Worm (Caenorhabditis elegans) whole organism, early embryonic: ENCODE data around the gene sre-13.

Source experiments
- B0310.2 ChIP-seq: sonication (generic microtip); optimal IDR thresholded peaks from 2 replicates; lab custom pipeline; 2016; ENCODE audit warnings: mild to moderate bottlenecking, missing genetic modification characterization, missing compliant biosample characterization
- F13C5.2 ChIP-seq: sonication (generic microtip); optimal IDR thresholded peaks from 2 replicates; lab custom pipeline; 2017; ENCODE audit warnings: mild to moderate bottlenecking, missing genetic modification characterization, inconsistent platforms, missing compliant biosample characterization
- aly-1 ChIP-seq: sonication (generic microtip); optimal IDR thresholded peaks from 2 replicates; lab custom pipeline; 2016; ENCODE audit warnings: missing genetic modification characterization, missing compliant biosample characterization
- ama-1 ChIP-seq: fragments of 150-350 bp; optimal IDR thresholded peaks from 2 replicates; lab custom pipeline; 2014
- ceh-13 ChIP-seq: fragments of 200-800 bp; sonication (Bioruptor generic); optimal IDR thresholded peaks from 2 replicates; lab custom pipeline; 2018; ENCODE audit warnings: mild to moderate bottlenecking, missing genetic modification characterization, missing compliant biosample characterization
- ceh-36 ChIP-seq: sonication (generic microtip); optimal IDR thresholded peaks from 2 replicates; lab custom pipeline; 2016; ENCODE audit warnings: missing genetic modification characterization, inconsistent platforms, missing compliant biosample characterization
- ets-7 ChIP-seq: sonication (generic microtip); optimal IDR thresholded peaks from 2 replicates; lab custom pipeline; 2016; ENCODE audit warnings: missing genotype, missing genetic modification characterization, missing compliant biosample characterization
- flt-1 ChIP-seq: fragments of 200-800 bp; sonication (Bioruptor generic); IDR thresholded peaks from 2 replicates; pipeline ENCODE4 v1.3.6; 2022; ENCODE audit warnings: missing genetic modification characterization, missing compliant biosample characterization
- hmbx-1 ChIP-seq: sonication (generic microtip); optimal IDR thresholded peaks from 2 replicates; lab custom pipeline; 2016; ENCODE audit warnings: mild to moderate bottlenecking, missing genetic modification characterization, missing compliant biosample characterization
- hmg-4 ChIP-seq: fragments of 200-800 bp; sonication (Bioruptor generic); optimal IDR thresholded peaks from 2 replicates; lab custom pipeline; 2018; ENCODE audit warnings: mild to moderate bottlenecking, missing genetic modification characterization, missing compliant biosample characterization
- hnd-1 ChIP-seq: sonication (generic microtip); optimal IDR thresholded peaks from 2 replicates; lab custom pipeline; 2016; ENCODE audit warnings: missing genetic modification characterization, missing compliant biosample characterization
- pes-1 ChIP-seq: fragments of 200-800 bp; sonication (Bioruptor generic); IDR thresholded peaks from 2 replicates; pipeline ENCODE4 v1.3.6; 2022; ENCODE audit warnings: missing genetic modification reagents, missing genetic modification characterization, missing compliant biosample characterization
- scrt-1 ChIP-seq: fragments of 200-800 bp; sonication (Bioruptor generic); IDR thresholded peaks from 2 replicates; pipeline ENCODE4 v1.3.6; 2022; ENCODE audit warnings: missing genetic modification characterization, missing compliant biosample characterization
- sea-1 ChIP-seq: fragments of 200-800 bp; sonication (Bioruptor generic); conservative IDR thresholded peaks from 2 replicates; pipeline ENCODE4 v1.3.6; 2022; ENCODE audit warnings: missing genetic modification characterization, missing compliant biosample characterization
- tbx-11 ChIP-seq: fragments of 200-800 bp; sonication (Bioruptor generic); IDR thresholded peaks from 2 replicates; pipeline ENCODE4 v1.3.6; 2022; ENCODE audit warnings: missing genetic modification characterization, missing compliant biosample characterization
- tbx-37 ChIP-seq: fragments of 200-800 bp; sonication (Bioruptor generic); conservative IDR thresholded peaks from 2 replicates; pipeline ENCODE4 v1.3.6; 2022; ENCODE audit warnings: missing genetic modification reagents, missing genetic modification characterization, missing compliant biosample characterization
- tra-4 ChIP-seq: sonication (generic microtip); optimal IDR thresholded peaks from 2 replicates; lab custom pipeline; 2017; ENCODE audit warnings: missing genetic modification characterization, missing compliant biosample characterization

sre-13 gene

DNA sequence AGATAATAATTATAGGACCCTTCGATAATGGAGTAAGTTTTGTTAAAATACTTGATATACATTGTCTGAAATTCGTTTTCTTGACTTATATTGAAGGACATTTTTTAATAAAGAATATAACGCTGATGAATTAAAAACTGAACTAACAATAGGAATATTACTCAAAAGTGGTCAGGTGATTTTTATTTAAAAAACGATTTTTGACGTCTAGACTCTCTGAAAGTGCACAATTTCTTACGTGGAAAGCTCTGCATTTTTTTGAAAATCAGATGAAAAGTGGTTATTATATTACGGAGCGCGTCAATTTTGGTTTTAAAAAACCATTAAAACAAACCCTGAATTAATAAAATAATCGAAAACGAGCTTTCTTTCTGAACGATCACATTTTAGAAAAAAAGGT lies at the start of gene sre-13:
Gene sre-13, minus strand, starts transcription at position 101 of the 400 bp plus-strand sequence.
- no peak for TF ChIP-seq F13C5.2 (tag; lab: Kevin White, UChicago)
- TF ChIP-seq sea-1: no peak
- TF ChIP-seq flt-1 (GFP tag; lab: Robert Waterston, UW): no peak
- TF ChIP-seq ceh-13: no peak
- no peak for TF ChIP-seq scrt-1 (GFP tag; lab: Robert Waterston, UW)
- TF ChIP-seq ama-1 (lab: Kevin White, UChicago): no peak

DNA sequence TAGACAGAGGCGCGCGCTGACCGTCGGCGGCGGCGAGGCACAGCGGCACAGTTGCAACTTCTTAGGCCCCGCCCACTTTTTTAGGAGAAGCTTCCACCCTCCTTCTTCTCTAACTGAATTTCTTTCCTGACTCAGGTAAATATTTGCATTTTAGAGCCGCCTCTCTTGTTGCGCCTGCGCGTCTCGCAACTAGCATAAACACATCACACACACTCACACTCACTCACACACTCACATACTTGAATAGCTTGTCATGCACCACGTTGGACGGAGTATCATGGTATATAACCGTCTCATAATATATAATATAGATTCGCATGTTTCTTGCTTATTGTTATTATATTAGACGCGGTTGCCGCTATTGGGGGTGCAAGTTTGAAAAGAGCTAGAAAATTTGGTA lies 47.7 kb upstream of the sre-13 start, which contains the start of gene unc-52:
Gene unc-52, minus strand, starts transcription at position 80 of the 400 bp plus-strand sequence.
- TF ChIP-seq hnd-1 (tag; lab: Kevin White, UChicago) (no peak), F13C5.2 (tag; lab: Kevin White, UChicago) (no peak), tbx-11 (no peak), ama-1 (lab: Kevin White, UChicago) (no peak), scrt-1 (GFP tag; lab: Robert Waterston, UW) (no peak), B0310.2 (tag; lab: Kevin White, UChicago) (no peak), ceh-36 (no peak), flt-1 (GFP tag; lab: Robert Waterston, UW) (no peak), sea-1 (no peak), tbx-37 (no peak), aly-1 (tag; lab: Kevin White, UChicago) (no peak), tra-4 (tag; lab: Kevin White, UChicago) (no peak), pes-1 (GFP tag; lab: Robert Waterston, UW) (no peak), ceh-13 (no peak), hmbx-1 (no peak), hmg-4 (GFP tag; lab: Kevin White, UChicago) (no peak), ets-7 (no peak)

DNA sequence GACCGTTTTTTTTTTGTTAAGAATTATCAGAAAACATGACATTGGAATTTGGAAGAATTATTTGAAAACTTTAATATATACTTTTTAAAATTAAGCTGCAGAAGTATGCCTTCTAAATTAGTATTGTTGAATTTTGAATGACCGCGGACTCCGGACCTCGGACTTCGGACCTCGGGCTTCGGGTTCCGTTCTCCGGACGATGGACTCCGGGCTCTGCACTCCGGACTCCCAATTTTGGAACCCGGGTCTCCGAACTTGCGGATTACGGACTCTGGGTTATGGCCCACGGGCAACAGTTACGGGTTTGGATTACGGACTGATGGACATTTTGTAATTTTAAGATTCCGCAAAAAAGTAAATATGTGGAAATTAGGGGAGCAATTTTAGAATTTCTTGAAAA lies 47.0 kb upstream of the sre-13 start:
- no peak for TF ChIP-seq scrt-1 (GFP tag; lab: Robert Waterston, UW)
- TF ChIP-seq ceh-36: no peak
- TF ChIP-seq flt-1 (GFP tag; lab: Robert Waterston, UW): no peak
- no peak for TF ChIP-seq aly-1 (tag; lab: Kevin White, UChicago)
- TF ChIP-seq hmg-4 (GFP tag; lab: Kevin White, UChicago): no peak
- TF ChIP-seq ceh-13: no peak
- TF ChIP-seq ets-7: no peak
- no peak for TF ChIP-seq pes-1 (GFP tag; lab: Robert Waterston, UW)
- TF ChIP-seq sea-1: no peak
- no peak for TF ChIP-seq ama-1 (lab: Kevin White, UChicago)
- TF ChIP-seq hmbx-1: no peak
- TF ChIP-seq hnd-1 (tag; lab: Kevin White, UChicago): no peak
- TF ChIP-seq tra-4 (tag; lab: Kevin White, UChicago): no peak
- TF ChIP-seq B0310.2 (tag; lab: Kevin White, UChicago): no peak
- TF ChIP-seq tbx-11: no peak
- no peak for TF ChIP-seq tbx-37
- no peak for TF ChIP-seq F13C5.2 (tag; lab: Kevin White, UChicago)

DNA sequence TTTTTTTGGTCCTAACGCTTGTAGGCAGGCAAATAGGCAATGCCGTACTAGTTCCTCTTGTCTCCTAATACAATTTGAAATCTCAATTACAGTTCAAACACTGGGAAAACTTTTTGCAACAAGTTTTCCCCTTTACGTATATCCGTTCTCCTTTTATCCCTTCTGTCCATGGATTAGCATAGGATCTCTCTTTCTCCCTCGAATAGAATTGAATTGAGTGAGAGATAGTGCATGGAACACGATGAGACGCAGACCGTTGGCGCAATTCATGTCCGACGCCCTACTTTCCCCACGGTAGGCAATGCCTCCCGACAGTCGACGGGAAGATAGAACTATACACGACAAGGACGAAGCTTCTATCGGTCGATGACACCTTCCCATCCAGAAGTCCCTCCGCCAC lies 41.5 kb upstream of the sre-13 start, which contains the start of gene hhat-1:
Gene hhat-1, plus strand, starts transcription at position 301 of the 400 bp plus-strand sequence.
- TF ChIP-seq ama-1 (lab: Kevin White, UChicago): no peak
- no peak for TF ChIP-seq hmg-4 (GFP tag; lab: Kevin White, UChicago)
- no peak for TF ChIP-seq sea-1
- TF ChIP-seq tbx-37: no peak
- TF ChIP-seq hnd-1 (tag; lab: Kevin White, UChicago): no peak
- TF ChIP-seq ets-7: no peak
- no peak for TF ChIP-seq tbx-11
- no peak for TF ChIP-seq ceh-13
- no peak for TF ChIP-seq hmbx-1
- no peak for TF ChIP-seq aly-1 (tag; lab: Kevin White, UChicago)
- TF ChIP-seq tra-4 (tag; lab: Kevin White, UChicago): no peak
- TF ChIP-seq F13C5.2 (tag; lab: Kevin White, UChicago): no peak
- TF ChIP-seq flt-1 (GFP tag; lab: Robert Waterston, UW): no peak
- TF ChIP-seq pes-1 (GFP tag; lab: Robert Waterston, UW): no peak
- TF ChIP-seq scrt-1 (GFP tag; lab: Robert Waterston, UW): no peak
- TF ChIP-seq B0310.2 (tag; lab: Kevin White, UChicago): no peak
- TF ChIP-seq ceh-36: no peak

DNA sequence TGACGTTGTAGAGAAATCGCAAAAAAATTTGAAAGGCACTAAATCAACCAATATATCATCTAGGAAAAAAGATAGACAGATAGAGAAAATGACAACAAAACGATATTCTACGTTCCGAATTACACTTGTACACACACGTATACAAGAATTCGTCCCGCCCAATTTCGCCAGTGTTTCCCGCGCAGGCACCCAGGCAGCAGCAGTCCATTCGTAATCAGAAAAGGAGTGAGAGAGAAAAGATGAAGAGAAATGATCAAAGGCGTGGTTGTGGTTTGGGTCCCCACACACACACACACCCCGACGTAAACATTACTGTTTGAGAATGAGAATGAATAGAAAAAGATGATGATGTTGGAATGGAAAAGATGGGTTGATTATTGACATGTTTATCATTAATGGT lies 37.0 kb upstream of the sre-13 start:
- TF ChIP-seq pes-1 (GFP tag; lab: Robert Waterston, UW) (no peak), tra-4 (tag; lab: Kevin White, UChicago) (no peak), tbx-37 (no peak), tbx-11 (no peak), scrt-1 (GFP tag; lab: Robert Waterston, UW) (no peak), F13C5.2 (tag; lab: Kevin White, UChicago) (no peak), hmg-4 (GFP tag; lab: Kevin White, UChicago) (no peak)

DNA sequence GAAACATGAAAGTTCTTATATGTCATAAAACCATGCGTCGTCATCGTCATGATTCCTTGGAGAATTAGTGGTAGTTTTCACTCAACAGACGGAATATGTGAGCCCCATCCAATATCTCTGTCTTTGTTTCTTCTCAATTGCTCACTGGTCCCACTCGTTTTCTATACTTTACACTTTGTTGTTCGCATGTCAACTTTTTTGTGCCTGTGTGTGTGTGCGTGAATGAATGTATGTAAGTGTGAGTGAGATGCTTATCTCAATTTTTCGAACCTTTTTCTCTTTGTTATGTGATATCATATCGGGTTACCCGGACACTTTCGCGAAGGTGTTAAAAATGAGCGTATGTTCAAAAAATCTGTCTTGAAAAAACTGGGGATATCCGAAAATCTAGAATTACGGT lies 35.5 kb upstream of the sre-13 start:
- no peak for TF ChIP-seq B0310.2 (tag; lab: Kevin White, UChicago)
- TF ChIP-seq tbx-11: no peak
- no peak for TF ChIP-seq pes-1 (GFP tag; lab: Robert Waterston, UW)
- TF ChIP-seq ceh-36: no peak
- TF ChIP-seq sea-1: no peak
- no peak for TF ChIP-seq F13C5.2 (tag; lab: Kevin White, UChicago)
- TF ChIP-seq ceh-13: no peak
- TF ChIP-seq ets-7: no peak
- TF ChIP-seq scrt-1 (GFP tag; lab: Robert Waterston, UW): no peak
- TF ChIP-seq flt-1 (GFP tag; lab: Robert Waterston, UW): no peak
- TF ChIP-seq tbx-37: no peak
- no peak for TF ChIP-seq ama-1 (lab: Kevin White, UChicago)

DNA sequence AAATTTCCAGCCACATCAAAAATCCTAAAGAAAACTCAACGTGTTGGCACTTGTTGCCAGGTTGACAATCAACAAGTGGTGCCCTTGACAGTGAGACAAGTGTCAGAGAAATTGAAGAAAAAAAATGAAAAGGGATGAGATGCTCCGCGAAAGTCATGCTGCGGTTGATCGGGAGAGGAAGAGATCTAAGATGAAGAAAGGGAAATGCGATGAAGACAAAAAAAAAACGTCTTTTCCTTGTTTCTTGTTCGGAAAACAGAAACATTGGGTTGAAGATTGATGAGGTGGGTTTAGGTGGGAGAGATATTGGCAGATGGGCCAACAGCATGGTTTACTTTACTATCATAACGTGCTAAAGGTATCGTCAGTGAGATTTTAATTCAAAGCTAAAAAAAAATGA lies 33.5 kb upstream of the sre-13 start:
- TF ChIP-seq F13C5.2 (tag; lab: Kevin White, UChicago): no peak
- no peak for TF ChIP-seq tra-4 (tag; lab: Kevin White, UChicago)
- no peak for TF ChIP-seq ets-7
- TF ChIP-seq aly-1 (tag; lab: Kevin White, UChicago): no peak
- TF ChIP-seq tbx-37: no peak
- no peak for TF ChIP-seq ceh-36
- no peak for TF ChIP-seq hmbx-1
- no peak for TF ChIP-seq tbx-11
- TF ChIP-seq ama-1 (lab: Kevin White, UChicago): no peak
- no peak for TF ChIP-seq hnd-1 (tag; lab: Kevin White, UChicago)
- no peak for TF ChIP-seq sea-1
- TF ChIP-seq hmg-4 (GFP tag; lab: Kevin White, UChicago): no peak
- TF ChIP-seq scrt-1 (GFP tag; lab: Robert Waterston, UW): no peak
- TF ChIP-seq B0310.2 (tag; lab: Kevin White, UChicago): no peak
- TF ChIP-seq pes-1 (GFP tag; lab: Robert Waterston, UW): no peak
- no peak for TF ChIP-seq flt-1 (GFP tag; lab: Robert Waterston, UW)
- TF ChIP-seq ceh-13: no peak
